Fruit fly (Drosophila melanogaster): ENCODE measurements around the gene CG14535.

DNA sequence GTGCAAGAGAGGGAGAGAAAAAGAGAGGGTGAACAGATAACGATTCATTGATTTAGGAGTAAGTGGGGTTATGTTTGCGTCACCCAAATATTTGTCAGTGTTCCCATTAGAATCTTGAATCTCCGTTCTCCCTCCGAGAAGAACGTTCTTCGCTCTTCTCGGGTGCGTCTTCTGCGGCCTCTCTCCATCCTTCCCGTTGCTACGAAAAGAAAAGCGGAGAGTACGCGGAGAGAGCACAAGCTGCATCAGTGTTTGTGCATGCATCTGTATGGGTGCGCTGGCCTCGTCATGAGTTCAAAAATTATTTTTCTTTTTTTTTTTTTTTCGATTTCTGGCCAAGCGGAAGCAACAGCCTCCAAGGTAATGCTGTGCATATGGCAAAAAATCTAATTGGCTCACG is 26.4 kb downstream of the CG14535 start:
- no peak for TF ChIP-seq psq (optimal IDR thresholded peaks at IDR 0.05)
- no peak for TF ChIP-seq Dll (optimal IDR thresholded peaks at IDR 0.05)
- TF ChIP-seq usp (GFP tag; optimal IDR thresholded peaks at IDR 0.05), result no peak
- no peak for TF ChIP-seq pan (optimal IDR thresholded peaks at IDR 0.05)
